Worm (Caenorhabditis elegans) whole organism, young adult: ENCODE data around the gene dpy-11.

ENCODE experiments used
- Y67H2A.10 ChIP-seq: fragments of 200-800 bp; sonication (Bioruptor generic); conservative IDR thresholded peaks from 2 replicates; pipeline ENCODE4 v1.3.6; 2022; ENCODE audit warnings: missing genetic modification reagents, missing genetic modification characterization, missing compliant biosample characterization
- Y95B8A.8 ChIP-seq: fragments of 200-800 bp; sonication (Bioruptor generic); IDR thresholded peaks from 2 replicates; pipeline ENCODE4 v1.3.6; 2022; ENCODE audit warnings: missing genetic modification reagents, missing genetic modification characterization, missing compliant biosample characterization
- ama-1 ChIP-seq, 3 experiments: fragments of 150-350 bp in 1 of 3; sonication (generic microtip) in 2 of 3; optimal IDR thresholded peaks; 2 replicates each; lab custom pipeline; 2014 to 2018; ENCODE audit warnings: missing biosample characterization in 2 of 3, missing genetic modification characterization in 2 of 3, missing genetic modification reagents in 2 of 3
- aptf-3 ChIP-seq: fragments of 200-800 bp; sonication (Bioruptor generic); IDR thresholded peaks from 2 replicates; pipeline ENCODE4 v1.3.6; 2022; ENCODE audit warnings: missing genetic modification characterization, missing compliant biosample characterization
- cebp-1 ChIP-seq, 2 experiments: fragments of 200-800 bp in 1 of 2; sonication (Bioruptor generic) in 1 of 2; sonication (generic microtip) in 1 of 2; IDR thresholded peaks in 1 of 2; optimal IDR thresholded peaks in 1 of 2; 2 replicates each; pipeline versions ENCODE4 v1.3.6 to Lab custom; 2017 to 2022; ENCODE audit warnings: missing compliant biosample characterization in 2 of 2, missing genetic modification characterization in 2 of 2, mild to moderate bottlenecking in 1 of 2, missing genetic modification reagents in 1 of 2, moderate library complexity in 1 of 2
- chd-7 ChIP-seq: sonication (generic microtip); optimal IDR thresholded peaks from 2 replicates; lab custom pipeline; 2016; ENCODE audit warnings: mild to moderate bottlenecking, missing genetic modification characterization, moderate library complexity, missing compliant biosample characterization
- dpl-1 ChIP-seq: fragments of 150-350 bp; optimal IDR thresholded peaks from 2 replicates; lab custom pipeline; 2014; ENCODE audit warnings: missing biosample characterization, missing genetic modification reagents, missing genetic modification characterization
- gei-17 ChIP-seq: fragments of 200-800 bp; sonication (Bioruptor generic); optimal IDR thresholded peaks from 2 replicates; lab custom pipeline; 2018; ENCODE audit warnings: mild to moderate bottlenecking, missing genetic modification characterization, missing compliant biosample characterization
- hsf-1 ChIP-seq: fragments of 200-800 bp; sonication (Bioruptor generic); IDR thresholded peaks from 2 replicates; pipeline ENCODE4 v1.3.6; 2022; ENCODE audit warnings: missing genetic modification reagents, missing genetic modification characterization, missing compliant biosample characterization
- lir-1 ChIP-seq: fragments of 200-800 bp; sonication (Bioruptor generic); conservative IDR thresholded peaks from 2 replicates; pipeline ENCODE4 v1.3.6; 2022; ENCODE audit warnings: missing genetic modification reagents, missing genetic modification characterization, missing compliant biosample characterization
- sea-2 ChIP-seq: fragments of 200-800 bp; sonication (Bioruptor generic); IDR thresholded peaks from 2 replicates; pipeline ENCODE4 v1.3.6; 2022; ENCODE audit warnings: missing genetic modification characterization, missing compliant biosample characterization
- snpc-4 ChIP-seq, 5 experiments: fragments of 150-350 bp in 1 of 5; sonication (generic microtip) in 4 of 5; optimal IDR thresholded peaks; 2 replicates each; lab custom pipeline; 2014 to 2018; ENCODE audit warnings: missing genetic modification characterization in 5 of 5, missing biosample characterization in 3 of 5, antibody characterized with exemption in 2 of 5, mild to moderate bottlenecking in 2 of 5, missing compliant biosample characterization in 2 of 5, missing genotype in 2 of 5, moderate library complexity in 2 of 5, missing genetic modification reagents in 1 of 5

- no peak for TF ChIP-seq ama-1 (optimal IDR thresholded peaks at IDR 0.05; lab: Kevin White, UChicago)
- no peak for TF ChIP-seq ama-1 (GFP tag; optimal IDR thresholded peaks at IDR 0.05; lab: Kevin White, UChicago)
- TF ChIP-seq sea-2 (GFP tag; lab: Robert Waterston, UW), result no peak
- TF ChIP-seq gei-17 (GFP tag; lab: Kevin White, UChicago), result no peak
- no peak for TF ChIP-seq dpl-1 (GFP tag; lab: Kevin White, UChicago)
- TF ChIP-seq snpc-4 (GFP tag; optimal IDR thresholded peaks at IDR 0.05; lab: Kevin White, UChicago), result no peak
- TF ChIP-seq snpc-4 (tag; optimal IDR thresholded peaks at IDR 0.05; lab: Kevin White, UChicago), result no peak
- TF ChIP-seq lir-1 (GFP tag; lab: Robert Waterston, UW), result no peak
- TF ChIP-seq Y95B8A.8 (GFP tag; lab: Robert Waterston, UW), result no peak
- TF ChIP-seq aptf-3, result no peak
- TF ChIP-seq chd-7 (tag; lab: Kevin White, UChicago), result no peak
- no peak for TF ChIP-seq hsf-1 (GFP tag; lab: Robert Waterston, UW)
- TF ChIP-seq Y67H2A.10, result no peak
- TF ChIP-seq cebp-1 (GFP tag; IDR thresholded peaks at IDR 0.05; lab: Robert Waterston, UW), result no peak
- no peak for TF ChIP-seq cebp-1 (tag; optimal IDR thresholded peaks at IDR 0.05; lab: Kevin White, UChicago)
Measured at ce11 chrV:6524757-6525156, 9.7 kb upstream of the dpy-11 start, which contains the start of gene acs-1.
